In genomic region chr3R:18185385-18185784, dm6 we compare ENCODE assay signal across 1 fruit fly cellular context.
TF ChIP-seq lines count a peak whose summit lies in the region.

Gene Arp5 (plus strand): TSS chr3R:18185498.
Gene CG7208 (minus strand): TSS chr3R:18185715.

TF ChIP-seq in whole organism, embryonic, 481 proteins besides CTCF, POLR2A, EP300 and RAD21 (continued from another document and continues in another):
- peak; percentile 34 for TF ChIP-seq CG4820 (GFP tag; optimal IDR thresholded peaks at IDR 0.05; lab: Kevin White, UChicago)
- TF ChIP-seq nau (GFP tag; optimal IDR thresholded peaks at IDR 0.05; lab: Kevin White, UChicago) = no peak
- TF ChIP-seq toy (GFP tag; IDR thresholded peaks at IDR 0.05; lab: Robert Waterston, UW) = no peak
- TF ChIP-seq pho (GFP tag; optimal IDR thresholded peaks at IDR 0.05; lab: Kevin White, UChicago) = peak; percentile 80
- TF ChIP-seq CG9437 (GFP tag; optimal IDR thresholded peaks at IDR 0.05; lab: Kevin White, UChicago) = peak; percentile 67
- TF ChIP-seq Tbp (GFP tag; optimal IDR thresholded peaks at IDR 0.05; lab: Kevin White, UChicago) = no peak
- peak; percentile 41 for TF ChIP-seq tx (GFP tag; optimal IDR thresholded peaks at IDR 0.05; lab: Kevin White, UChicago)
- TF ChIP-seq Ptx1 (GFP tag; IDR thresholded peaks at IDR 0.05; lab: Robert Waterston, UW) = peak; percentile 62
- peak; percentile 62 for TF ChIP-seq fd96Cb (tag; optimal IDR thresholded peaks at IDR 0.05; lab: Kevin White, UChicago)
- no peak for TF ChIP-seq TFAM (GFP tag; optimal IDR thresholded peaks at IDR 0.05; lab: Kevin White, UChicago)
- TF ChIP-seq repo (GFP tag; optimal IDR thresholded peaks at IDR 0.05; lab: Kevin White, UChicago) = no peak
- peak; percentile 51 for TF ChIP-seq CG1647 (GFP tag; optimal IDR thresholded peaks at IDR 0.05; lab: Kevin White, UChicago)
- TF ChIP-seq CG2202 (tag; optimal IDR thresholded peaks at IDR 0.05; lab: Kevin White, UChicago) = no peak
- TF ChIP-seq pita (GFP tag; optimal IDR thresholded peaks at IDR 0.05; lab: Kevin White, UChicago) = no peak
- peak in 1 of 2 experiments; percentile 20 for TF ChIP-seq insv (GFP tag; optimal IDR thresholded peaks at IDR 0.05; lab: Kevin White, UChicago)
- TF ChIP-seq CG10267 (tag; optimal IDR thresholded peaks at IDR 0.05; lab: Kevin White, UChicago) = peak; percentile 95
- TF ChIP-seq CG6254 (GFP tag; optimal IDR thresholded peaks at IDR 0.05; lab: Kevin White, UChicago) = peak; percentile 16
- no peak for TF ChIP-seq sr (GFP tag; IDR thresholded peaks at IDR 0.05; lab: Robert Waterston, UW)
- peak; percentile 58 for TF ChIP-seq CG7786 (GFP tag; optimal IDR thresholded peaks at IDR 0.05; lab: Kevin White, UChicago)
- TF ChIP-seq Sox100B (GFP tag; optimal IDR thresholded peaks at IDR 0.05; lab: Kevin White, UChicago) = peak; percentile 64
- TF ChIP-seq gro (GFP tag; optimal IDR thresholded peaks at IDR 0.05; lab: Kevin White, UChicago) = peak; percentile 47
- TF ChIP-seq Hey (tag; optimal IDR thresholded peaks at IDR 0.05; lab: Kevin White, UChicago) = no peak
- TF ChIP-seq CG3163 (GFP tag; optimal IDR thresholded peaks at IDR 0.05; lab: Kevin White, UChicago) = peak; percentile 23
- peak; percentile 51 for TF ChIP-seq pzg (GFP tag; optimal IDR thresholded peaks at IDR 0.05; lab: Kevin White, UChicago)
- no peak for TF ChIP-seq CkIIα-i1 (GFP tag; IDR thresholded peaks at IDR 0.05; lab: Robert Waterston, UW)
- TF ChIP-seq CG12299 (tag; optimal IDR thresholded peaks at IDR 0.05; lab: Kevin White, UChicago) = peak; percentile 55
- no peak for TF ChIP-seq sim (GFP tag; IDR thresholded peaks at IDR 0.05; lab: Robert Waterston, UW)
- peak; percentile 31 for TF ChIP-seq CG9609 (GFP tag; optimal IDR thresholded peaks at IDR 0.05; lab: Kevin White, UChicago)
- peak in 1 of 2 experiments; percentile 44 for TF ChIP-seq Hr51 (GFP tag; optimal IDR thresholded peaks at IDR 0.05; lab: Kevin White, UChicago)
- peak; percentile 29 for TF ChIP-seq CG31388 (GFP tag; optimal IDR thresholded peaks at IDR 0.05; lab: Kevin White, UChicago)
- TF ChIP-seq sima (GFP tag; optimal IDR thresholded peaks at IDR 0.05; lab: Kevin White, UChicago) = no peak
- no peak for TF ChIP-seq Jarid2 (GFP tag; optimal IDR thresholded peaks at IDR 0.05; lab: Kevin White, UChicago)
- TF ChIP-seq CG7372 (GFP tag; IDR thresholded peaks at IDR 0.05; lab: Robert Waterston, UW) = peak; percentile 66
- no peak for TF ChIP-seq Dref (GFP tag; IDR thresholded peaks at IDR 0.05; lab: Robert Waterston, UW)
- TF ChIP-seq CG2120 (GFP tag; optimal IDR thresholded peaks at IDR 0.05; lab: Kevin White, UChicago) = peak; percentile 91
- TF ChIP-seq Abd-B (GFP tag; optimal IDR thresholded peaks at IDR 0.05; lab: Kevin White, UChicago) = peak; percentile 85
- no peak for TF ChIP-seq CG30020 (tag; optimal IDR thresholded peaks at IDR 0.05; lab: Kevin White, UChicago)
- TF ChIP-seq H2.0 (GFP tag; IDR thresholded peaks at IDR 0.05; lab: Robert Waterston, UW) = no peak
- TF ChIP-seq CoRest (tag; optimal IDR thresholded peaks at IDR 0.05; lab: Kevin White, UChicago) = peak; percentile 86
- TF ChIP-seq CG8388 (GFP tag; optimal IDR thresholded peaks at IDR 0.05; lab: Kevin White, UChicago) = peak; percentile 52
- no peak for TF ChIP-seq CG15011 (GFP tag; optimal IDR thresholded peaks at IDR 0.05; lab: Kevin White, UChicago)
- peak; percentile 64; the same call in 1 of the 2 replicates for TF ChIP-seq sna (GFP tag; IDR thresholded peaks at IDR 0.05; lab: Robert Waterston, UW; ENCODE audit: partially characterized antibody)
- peak; percentile 57 for TF ChIP-seq zen (tag; optimal IDR thresholded peaks at IDR 0.05; lab: Kevin White, UChicago)
- peak; percentile 68 for TF ChIP-seq CG2712 (tag; optimal IDR thresholded peaks at IDR 0.05; lab: Kevin White, UChicago)
- peak; percentile 62 for TF ChIP-seq fu2 (GFP tag; optimal IDR thresholded peaks at IDR 0.05; lab: Kevin White, UChicago)
- TF ChIP-seq pros (GFP tag; optimal IDR thresholded peaks at IDR 0.05; lab: Kevin White, UChicago) = no peak
- peak; percentile 40 to 61 for TF ChIP-seq chif (GFP tag; optimal IDR thresholded peaks at IDR 0.05; lab: Kevin White, UChicago)
- TF ChIP-seq pfk (GFP tag; optimal IDR thresholded peaks at IDR 0.05; lab: Kevin White, UChicago) = no peak
- TF ChIP-seq CG8089 (GFP tag; optimal IDR thresholded peaks at IDR 0.05; lab: Kevin White, UChicago) = no peak
- TF ChIP-seq CG10366 (GFP tag; IDR thresholded peaks at IDR 0.05; lab: Robert Waterston, UW) = peak; percentile 48
- TF ChIP-seq crol (GFP tag; IDR thresholded peaks at IDR 0.05; lab: Robert Waterston, UW) = no peak
- TF ChIP-seq yki (optimal IDR thresholded peaks at IDR 0.05; lab: Kevin White, UChicago) = no peak
- TF ChIP-seq BEAF-32 (GFP tag; optimal IDR thresholded peaks at IDR 0.05; lab: Kevin White, UChicago) = peak; percentile 41
- TF ChIP-seq CG12942 (GFP tag; optimal IDR thresholded peaks at IDR 0.05; lab: Kevin White, UChicago) = peak; percentile 69
- peak; percentile 88 for TF ChIP-seq Med (GFP tag; lab: Kevin White, UChicago)
- TF ChIP-seq Sry-δ (GFP tag; optimal IDR thresholded peaks at IDR 0.05; lab: Kevin White, UChicago) = peak; percentile 32
- TF ChIP-seq CG9797 (GFP tag; optimal IDR thresholded peaks at IDR 0.05; lab: Kevin White, UChicago) = no peak
- TF ChIP-seq CG7963 (GFP tag; IDR thresholded peaks at IDR 0.05; lab: Robert Waterston, UW; ENCODE audit: partially characterized antibody) = no peak
- TF ChIP-seq CG5245 (GFP tag; optimal IDR thresholded peaks at IDR 0.05; lab: Kevin White, UChicago) = peak; percentile 14
- no peak for TF ChIP-seq knrl (GFP tag; IDR thresholded peaks at IDR 0.05; lab: Robert Waterston, UW; ENCODE audit: partially characterized antibody)
- TF ChIP-seq CG9727 (GFP tag; optimal IDR thresholded peaks at IDR 0.05; lab: Kevin White, UChicago) = peak; percentile 64
- no peak; the same call in 1 of the 2 replicates for TF ChIP-seq CG14667 (GFP tag; IDR thresholded peaks at IDR 0.05; lab: Robert Waterston, UW)
- TF ChIP-seq CG10979 (tag; optimal IDR thresholded peaks at IDR 0.05; lab: Kevin White, UChicago) = peak; percentile 53
- no peak for TF ChIP-seq unpg (GFP tag; optimal IDR thresholded peaks at IDR 0.05; lab: Kevin White, UChicago)
- peak; percentile 48 for TF ChIP-seq pum (GFP tag; optimal IDR thresholded peaks at IDR 0.05; lab: Kevin White, UChicago)
- TF ChIP-seq usp (GFP tag; optimal IDR thresholded peaks at IDR 0.05; lab: Kevin White, UChicago) = no peak
- TF ChIP-seq CG14050 (GFP tag; IDR thresholded peaks at IDR 0.05; lab: Robert Waterston, UW) = 0 out of 3 replicates have a peak, but pooled peaks have one; percentile 13
- TF ChIP-seq B-H1 (GFP tag; IDR thresholded peaks at IDR 0.05; lab: Robert Waterston, UW) = peak; percentile 29; the same call in 1 of the 3 replicates
- 0 out of 2 replicates have a peak, but pooled peaks have one; percentile 21 for TF ChIP-seq CG32767 (GFP tag; IDR thresholded peaks at IDR 0.05; lab: Robert Waterston, UW)
- peak; percentile 17 for TF ChIP-seq Antp (GFP tag; optimal IDR thresholded peaks at IDR 0.05; lab: Kevin White, UChicago)
- TF ChIP-seq kah (GFP tag; optimal IDR thresholded peaks at IDR 0.05; lab: Kevin White, UChicago) = no peak
- no peak for TF ChIP-seq CG10274 (GFP tag; optimal IDR thresholded peaks at IDR 0.05; lab: Kevin White, UChicago)
- TF ChIP-seq sc (optimal IDR thresholded peaks at IDR 0.05; lab: Kevin White, UChicago) = no peak
- TF ChIP-seq sc (GFP tag; optimal IDR thresholded peaks at IDR 0.05; lab: Kevin White, UChicago) = peak; percentile 47
- peak; percentile 54 for TF ChIP-seq CG18011 (GFP tag; optimal IDR thresholded peaks at IDR 0.05; lab: Kevin White, UChicago)
- peak; percentile 90 for TF ChIP-seq Ets65A (GFP tag; lab: Kevin White, UChicago)
- peak; percentile 84 for TF ChIP-seq CG30403 (GFP tag; optimal IDR thresholded peaks at IDR 0.05; lab: Kevin White, UChicago)
- TF ChIP-seq CG14860 (GFP tag; IDR thresholded peaks at IDR 0.05; lab: Robert Waterston, UW; ENCODE audit: partially characterized antibody) = no peak
- TF ChIP-seq vvl (GFP tag; IDR thresholded peaks at IDR 0.05; lab: Robert Waterston, UW) = peak; percentile 57
- no peak for TF ChIP-seq CG11398 (GFP tag; optimal IDR thresholded peaks at IDR 0.05; lab: Kevin White, UChicago)
- no peak for TF ChIP-seq D19A (tag; optimal IDR thresholded peaks at IDR 0.05; lab: Kevin White, UChicago)
- TF ChIP-seq CG2199 (GFP tag; IDR thresholded peaks at IDR 0.05; lab: Robert Waterston, UW) = no peak
- TF ChIP-seq org-1 (GFP tag; optimal IDR thresholded peaks at IDR 0.05; lab: Kevin White, UChicago) = no peak
- no peak for TF ChIP-seq CG10959 (GFP tag; IDR thresholded peaks at IDR 0.05; lab: Robert Waterston, UW)
- TF ChIP-seq bab2 (GFP tag; optimal IDR thresholded peaks at IDR 0.05; lab: Kevin White, UChicago) = peak; percentile 59
- peak; percentile 69 for TF ChIP-seq CG9215 (GFP tag; IDR thresholded peaks at IDR 0.05; lab: Robert Waterston, UW)
- peak; percentile 70 for TF ChIP-seq Dek (tag; optimal IDR thresholded peaks at IDR 0.05; lab: Kevin White, UChicago)
- TF ChIP-seq CG10147 (GFP tag; optimal IDR thresholded peaks at IDR 0.05; lab: Kevin White, UChicago) = peak; percentile 59
- peak; percentile 88 for TF ChIP-seq CG6689 (GFP tag; IDR thresholded peaks at IDR 0.05; lab: Robert Waterston, UW)
- TF ChIP-seq sd (tag; optimal IDR thresholded peaks at IDR 0.05; lab: Kevin White, UChicago) = no peak
- TF ChIP-seq lbe (GFP tag; optimal IDR thresholded peaks at IDR 0.05; lab: Kevin White, UChicago) = peak; percentile 56
- no peak for TF ChIP-seq Mrtf (GFP tag; IDR thresholded peaks at IDR 0.05; lab: Robert Waterston, UW)
- no peak for TF ChIP-seq kni (GFP tag; optimal IDR thresholded peaks at IDR 0.05; lab: Kevin White, UChicago)
- peak; percentile 67 for TF ChIP-seq Xrp1 (GFP tag; IDR thresholded peaks at IDR 0.05; lab: Robert Waterston, UW)
- peak; percentile 73 for TF ChIP-seq CG4617 (GFP tag; optimal IDR thresholded peaks at IDR 0.05; lab: Kevin White, UChicago; ENCODE audit: borderline replicate concordance)
- TF ChIP-seq chinmo (GFP tag; IDR thresholded peaks at IDR 0.05; lab: Robert Waterston, UW; ENCODE audit: partially characterized antibody) = no peak
- no peak for TF ChIP-seq eyg (GFP tag; optimal IDR thresholded peaks at IDR 0.05; lab: Kevin White, UChicago)
- peak; percentile 42 for TF ChIP-seq Atf3 (GFP tag; optimal IDR thresholded peaks at IDR 0.05; lab: Kevin White, UChicago)
- TF ChIP-seq dysf (GFP tag; IDR thresholded peaks at IDR 0.05; lab: Robert Waterston, UW) = peak; percentile 70
- no peak for TF ChIP-seq corto (GFP tag; optimal IDR thresholded peaks at IDR 0.05; lab: Kevin White, UChicago)
- TF ChIP-seq CG9932 (GFP tag; IDR thresholded peaks at IDR 0.05; lab: Robert Waterston, UW) = peak; percentile 88
- TF ChIP-seq CG5953 (GFP tag; IDR thresholded peaks at IDR 0.05; lab: Robert Waterston, UW) = no peak
- peak; percentile 57 for TF ChIP-seq gsb-n (tag; optimal IDR thresholded peaks at IDR 0.05; lab: Kevin White, UChicago)
- no peak for TF ChIP-seq Lpt (GFP tag; optimal IDR thresholded peaks at IDR 0.05; lab: Kevin White, UChicago)
- no peak for TF ChIP-seq Optix (GFP tag; IDR thresholded peaks at IDR 0.05; lab: Robert Waterston, UW)
- TF ChIP-seq dm (GFP tag; optimal IDR thresholded peaks at IDR 0.05; lab: Kevin White, UChicago) = peak; percentile 5
- TF ChIP-seq CG4360 (GFP tag; IDR thresholded peaks at IDR 0.05; lab: Robert Waterston, UW) = no peak
- peak; percentile 70 for TF ChIP-seq mam (GFP tag; optimal IDR thresholded peaks at IDR 0.05; lab: Kevin White, UChicago)
- no peak for TF ChIP-seq CG7745 (tag; optimal IDR thresholded peaks at IDR 0.05; lab: Kevin White, UChicago)
- no peak for TF ChIP-seq sqz (GFP tag; optimal IDR thresholded peaks at IDR 0.05; lab: Kevin White, UChicago)
- TF ChIP-seq onecut (GFP tag; IDR thresholded peaks at IDR 0.05; lab: Robert Waterston, UW) = no peak
- TF ChIP-seq NfI (GFP tag; optimal IDR thresholded peaks at IDR 0.05; lab: Kevin White, UChicago) = peak; percentile 71
- TF ChIP-seq CG3847 (GFP tag; IDR thresholded peaks at IDR 0.05; lab: Robert Waterston, UW) = peak; percentile 81
- no peak for TF ChIP-seq gce (GFP tag; IDR thresholded peaks at IDR 0.05; lab: Robert Waterston, UW)
- peak; percentile 8; the same call in 1 of the 3 replicates for TF ChIP-seq ase (GFP tag; IDR thresholded peaks at IDR 0.05; lab: Robert Waterston, UW)
- TF ChIP-seq BtbVII (GFP tag; optimal IDR thresholded peaks at IDR 0.05; lab: Kevin White, UChicago) = no peak
- TF ChIP-seq Camta (GFP tag; optimal IDR thresholded peaks at IDR 0.05; lab: Kevin White, UChicago) = peak; percentile 70
- peak; percentile 0 for TF ChIP-seq en (GFP tag; optimal IDR thresholded peaks at IDR 0.05; lab: Kevin White, UChicago)
- TF ChIP-seq kay (GFP tag; optimal IDR thresholded peaks at IDR 0.05; lab: Kevin White, UChicago) = peak; percentile 43
- TF ChIP-seq ewg (GFP tag; optimal IDR thresholded peaks at IDR 0.05; lab: Kevin White, UChicago) = peak; percentile 48
- no peak for TF ChIP-seq CG3726 (GFP tag; IDR thresholded peaks at IDR 0.05; lab: Robert Waterston, UW)
- TF ChIP-seq CG8765 (GFP tag; IDR thresholded peaks at IDR 0.05; lab: Robert Waterston, UW) = no peak
- peak; percentile 6 for TF ChIP-seq NC2α (GFP tag; optimal IDR thresholded peaks at IDR 0.05; lab: Kevin White, UChicago)
- TF ChIP-seq run (tag; optimal IDR thresholded peaks at IDR 0.05; lab: Kevin White, UChicago) = no peak
- no peak for TF ChIP-seq hb (GFP tag; IDR thresholded peaks at IDR 0.05; lab: Robert Waterston, UW; ENCODE audit: partially characterized antibody)
- no peak for TF ChIP-seq CG2678 (tag; optimal IDR thresholded peaks at IDR 0.05; lab: Kevin White, UChicago)
- peak; percentile 54 for TF ChIP-seq CG1602 (GFP tag; optimal IDR thresholded peaks at IDR 0.05; lab: Kevin White, UChicago)
- TF ChIP-seq MTF-1 (GFP tag; optimal IDR thresholded peaks at IDR 0.05; lab: Kevin White, UChicago; ENCODE audit: borderline replicate concordance) = no peak
- no peak for TF ChIP-seq odd (GFP tag; optimal IDR thresholded peaks at IDR 0.05; lab: Kevin White, UChicago)
- no peak for TF ChIP-seq CG10565 (GFP tag; optimal IDR thresholded peaks at IDR 0.05; lab: Kevin White, UChicago)
- no peak for TF ChIP-seq GATAe (GFP tag; conservative IDR thresholded peaks at IDR 0.05; lab: Robert Waterston, UW)
- 0 out of 2 replicates have a peak, but pooled peaks have one; percentile 30 for TF ChIP-seq E2f1 (GFP tag; IDR thresholded peaks at IDR 0.05; lab: Robert Waterston, UW)
- no peak for TF ChIP-seq crp (GFP tag; optimal IDR thresholded peaks at IDR 0.05; lab: Kevin White, UChicago)
- TF ChIP-seq CG18619 (GFP tag; optimal IDR thresholded peaks at IDR 0.05; lab: Kevin White, UChicago) = peak; percentile 59
